Fruit fly (Drosophila melanogaster): ENCODE data around the gene CG15247.

Gene CG15247

dm6 chrX:9875948-9876853, at the start of gene CG15247:
TSS of gene CG15247 (minus strand) at chrX:9876672.
- no peak for TF ChIP-seq CG1620 (GFP tag; optimal IDR thresholded peaks at IDR 0.05)
- no peak for TF ChIP-seq CG12768 (GFP tag; optimal IDR thresholded peaks at IDR 0.05)
- TF ChIP-seq pad (GFP tag; optimal IDR thresholded peaks at IDR 0.05): no peak
- TF ChIP-seq CG7101 (tag; optimal IDR thresholded peaks at IDR 0.05): peak; percentile 37
- TF ChIP-seq CG14711 (tag; optimal IDR thresholded peaks at IDR 0.05): peak; percentile 12

dm6 chrX:9911751-9912150, 35.3 kb upstream of the CG15247 start:
- TF ChIP-seq bab1 (GFP tag; optimal IDR thresholded peaks at IDR 0.05): no peak
- no peak for TF ChIP-seq CG7045 (GFP tag; optimal IDR thresholded peaks at IDR 0.05)
- no peak for TF ChIP-seq pad (GFP tag; optimal IDR thresholded peaks at IDR 0.05)
- TF ChIP-seq toe (GFP tag; optimal IDR thresholded peaks at IDR 0.05): no peak
- no peak for TF ChIP-seq Crg-1 (GFP tag; optimal IDR thresholded peaks at IDR 0.05)
- no peak for TF ChIP-seq CG11617 (GFP tag; optimal IDR thresholded peaks at IDR 0.05)
- no peak for TF ChIP-seq ovo (GFP tag; optimal IDR thresholded peaks at IDR 0.05)
- no peak for TF ChIP-seq CG7101 (tag; optimal IDR thresholded peaks at IDR 0.05)
- no peak for TF ChIP-seq CG1620 (GFP tag; optimal IDR thresholded peaks at IDR 0.05)

DNA sequence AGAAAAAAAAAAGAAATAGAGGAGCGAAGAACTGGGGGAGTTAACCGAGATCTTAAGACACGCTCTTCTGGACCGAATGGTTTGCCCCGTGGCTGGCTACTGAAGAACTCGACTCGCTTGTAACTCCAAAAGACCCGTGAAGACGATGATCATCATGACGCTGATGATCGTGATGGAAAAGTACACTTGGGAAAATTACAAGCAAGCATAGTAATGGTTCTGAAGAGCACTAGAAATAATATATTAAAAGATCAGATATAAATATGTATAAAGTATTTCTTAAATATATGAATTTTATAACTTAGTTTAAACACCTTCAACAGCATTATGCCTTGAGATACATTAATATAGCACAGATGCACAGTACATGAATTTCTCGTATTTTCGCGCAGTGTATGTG, 34.6 kb upstream of the CG15247 start, which contains the start of gene CG1986:
Gene CG1986, minus strand, starts transcription at position 101 of the 400 bp plus-strand sequence.
- TF ChIP-seq kay (GFP tag; ENCODE audit: borderline replicate concordance) (no peak), Crg-1 (GFP tag; optimal IDR thresholded peaks at IDR 0.05) (no peak), Mnt (GFP tag; optimal IDR thresholded peaks at IDR 0.05) (no peak), Hr96 (GFP tag; optimal IDR thresholded peaks at IDR 0.05) (no peak), cnc (optimal IDR thresholded peaks at IDR 0.05) (no peak), ovo (GFP tag; optimal IDR thresholded peaks at IDR 0.05) (no peak), tj (GFP tag; optimal IDR thresholded peaks at IDR 0.05) (no peak), CG7045 (GFP tag; optimal IDR thresholded peaks at IDR 0.05) (no peak), pad (GFP tag; optimal IDR thresholded peaks at IDR 0.05) (no peak), CG33017 (tag; optimal IDR thresholded peaks at IDR 0.05) (no peak), cic (GFP tag; optimal IDR thresholded peaks at IDR 0.05) (no peak), CG14711 (tag; optimal IDR thresholded peaks at IDR 0.05) (no peak), CG1620 (GFP tag; optimal IDR thresholded peaks at IDR 0.05) (no peak), Clk (GFP tag; optimal IDR thresholded peaks at IDR 0.05) (no peak), CG12768 (GFP tag; optimal IDR thresholded peaks at IDR 0.05) (no peak), toe (GFP tag; optimal IDR thresholded peaks at IDR 0.05) (no peak), CG7101 (tag; optimal IDR thresholded peaks at IDR 0.05) (no peak), bab1 (GFP tag; optimal IDR thresholded peaks at IDR 0.05) (no peak), CG5204 (GFP tag; optimal IDR thresholded peaks at IDR 0.05) (no peak)

dm6 chrX:9909384-9909783, 32.9 kb upstream of the CG15247 start:
- TF ChIP-seq Hr96 (GFP tag; optimal IDR thresholded peaks at IDR 0.05) (no peak), toe (GFP tag; optimal IDR thresholded peaks at IDR 0.05) (no peak), tj (GFP tag; optimal IDR thresholded peaks at IDR 0.05) (no peak), CG33017 (tag; optimal IDR thresholded peaks at IDR 0.05) (no peak), cnc (optimal IDR thresholded peaks at IDR 0.05) (no peak), bab1 (GFP tag; optimal IDR thresholded peaks at IDR 0.05) (no peak), CG7101 (tag; optimal IDR thresholded peaks at IDR 0.05) (no peak), Mnt (GFP tag; optimal IDR thresholded peaks at IDR 0.05) (no peak), cic (GFP tag; optimal IDR thresholded peaks at IDR 0.05) (no peak), Clk (GFP tag; optimal IDR thresholded peaks at IDR 0.05) (no peak), ovo (GFP tag; optimal IDR thresholded peaks at IDR 0.05) (no peak), CG14711 (tag; optimal IDR thresholded peaks at IDR 0.05) (no peak), kay (GFP tag; ENCODE audit: borderline replicate concordance) (no peak), CG11617 (GFP tag; optimal IDR thresholded peaks at IDR 0.05) (no peak), CG12768 (GFP tag; optimal IDR thresholded peaks at IDR 0.05) (no peak), CG1620 (GFP tag; optimal IDR thresholded peaks at IDR 0.05) (no peak), CG7045 (GFP tag; optimal IDR thresholded peaks at IDR 0.05) (no peak)

DNA sequence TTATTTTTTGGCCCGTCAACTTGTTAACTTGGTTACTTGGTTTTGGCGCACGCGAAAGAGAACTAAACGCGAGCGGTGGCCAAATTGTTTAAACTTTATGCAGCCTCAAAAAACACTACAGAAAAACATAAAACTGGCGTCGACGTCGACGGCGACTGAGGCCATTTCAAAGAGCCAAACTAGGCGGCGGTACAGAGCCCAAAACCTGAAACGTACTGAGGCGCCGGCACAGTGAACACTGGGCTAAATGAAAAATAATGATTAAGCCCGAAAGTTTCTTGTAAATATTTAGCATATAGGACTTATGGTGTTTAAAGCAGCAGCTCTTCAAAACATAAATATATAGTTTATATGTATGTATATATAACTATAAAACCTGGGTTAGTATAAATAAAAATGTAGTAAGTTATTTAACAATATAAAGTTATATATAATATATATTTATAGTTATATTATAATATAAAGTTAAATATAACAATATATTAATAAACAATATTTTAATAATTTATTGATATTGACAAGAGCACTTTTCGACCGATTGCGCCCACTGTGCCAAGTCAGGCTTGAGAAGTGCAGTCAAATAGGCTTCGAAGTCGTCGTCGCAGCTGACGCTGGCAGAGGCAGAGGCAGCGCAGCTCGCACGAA, 23.2 kb upstream of the CG15247 start, which contains the start of gene CG15249:
Gene CG15249, minus strand, starts transcription at position 51 of the 645 bp plus-strand sequence.
- TF ChIP-seq CG1620 (GFP tag; optimal IDR thresholded peaks at IDR 0.05) (no peak), cic (GFP tag; optimal IDR thresholded peaks at IDR 0.05) (no peak), CG12768 (GFP tag; optimal IDR thresholded peaks at IDR 0.05) (no peak), Clk (GFP tag; optimal IDR thresholded peaks at IDR 0.05) (no peak), CG14711 (tag; optimal IDR thresholded peaks at IDR 0.05) (no peak), Mnt (GFP tag; optimal IDR thresholded peaks at IDR 0.05) (no peak), CG7045 (GFP tag; optimal IDR thresholded peaks at IDR 0.05) (no peak), kay (GFP tag; ENCODE audit: borderline replicate concordance) (no peak), tj (GFP tag; optimal IDR thresholded peaks at IDR 0.05) (no peak), pad (GFP tag; optimal IDR thresholded peaks at IDR 0.05) (no peak), Hr96 (GFP tag; optimal IDR thresholded peaks at IDR 0.05) (no peak)

DNA sequence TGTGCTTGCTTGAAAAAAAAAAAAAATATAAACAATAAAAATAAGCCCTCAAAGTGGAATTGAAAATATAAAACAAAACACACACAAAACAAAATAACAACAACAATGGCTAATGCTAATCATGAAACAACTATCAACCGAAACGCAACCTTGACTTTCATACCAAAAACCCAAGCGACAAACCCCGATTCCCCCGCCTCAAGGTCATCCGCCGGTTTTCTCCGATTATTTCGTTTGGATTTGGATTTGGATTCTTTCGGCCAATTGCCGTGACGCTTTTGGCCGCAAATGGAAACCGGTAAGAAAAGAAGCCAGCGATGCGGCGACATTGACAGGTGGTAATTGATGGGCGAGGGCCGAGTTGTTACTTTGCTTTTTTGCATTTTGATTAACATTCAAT, 21.1 kb upstream of the CG15247 start:
- TF ChIP-seq CG7045 (GFP tag; optimal IDR thresholded peaks at IDR 0.05): no peak
